Worm (Caenorhabditis elegans) whole organism, mixed stage, embryonic: ENCODE results near the gene srt-3.

Experiments used
- elt-1 ChIP-seq: sonication (generic microtip); optimal IDR thresholded peaks from 2 replicates; lab custom pipeline; 2017; ENCODE audit warnings: missing genetic modification characterization, mild to moderate bottlenecking, missing compliant biosample characterization, antibody characterized with exemption, moderate library complexity, borderline replicate concordance; ENCODE audit not compliant: insufficient read depth
- snpc-4 ChIP-seq: fragments of 150-350 bp; optimal IDR thresholded peaks from 2 replicates; lab custom pipeline; 2014; ENCODE audit warnings: missing biosample characterization, missing genetic modification characterization
- unc-62 ChIP-seq: fragments of 150-350 bp; optimal IDR thresholded peaks from 2 replicates; lab custom pipeline; 2014; ENCODE audit warnings: missing biosample characterization, missing genetic modification reagents, missing genetic modification characterization

DNA sequence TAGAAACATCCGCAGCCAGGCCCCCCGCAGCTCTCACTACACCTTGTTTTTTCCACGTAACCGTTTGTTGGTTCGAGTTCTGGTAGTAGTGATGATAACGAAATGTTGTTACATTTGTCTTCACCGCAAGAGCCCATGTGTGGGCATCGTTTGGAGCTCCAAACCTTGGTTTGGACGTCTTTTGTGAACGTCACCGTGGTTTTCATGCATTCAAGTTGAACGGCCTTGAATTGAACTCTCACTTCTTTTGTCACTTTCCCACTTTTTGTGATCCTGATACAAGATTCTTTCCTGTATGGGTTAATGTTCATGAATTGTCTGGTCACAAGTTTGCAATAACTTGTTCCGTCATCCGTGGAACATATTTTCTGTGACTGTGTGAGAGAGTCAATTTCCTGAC lies 43.8 kb upstream of the srt-3 start:
- TF ChIP-seq unc-62 (GFP tag; lab: Kevin White, UChicago) (no peak), snpc-4 (tag; lab: Kevin White, UChicago) (no peak), elt-1 (tag; lab: Kevin White, UChicago) (no peak)
